Worm (Caenorhabditis elegans): ENCODE measurements around the gene Y110A2AL.10.
A peak's percentile ranks its signal among the peaks of the same experiment; 100 is the strongest.
"Not testable (repeated sequence)": the region's sequence is repeated elsewhere in the genome, so short reads cannot be mapped to it uniquely, and the experiment has no call there.

Y110A2AL.10 gene

DNA sequence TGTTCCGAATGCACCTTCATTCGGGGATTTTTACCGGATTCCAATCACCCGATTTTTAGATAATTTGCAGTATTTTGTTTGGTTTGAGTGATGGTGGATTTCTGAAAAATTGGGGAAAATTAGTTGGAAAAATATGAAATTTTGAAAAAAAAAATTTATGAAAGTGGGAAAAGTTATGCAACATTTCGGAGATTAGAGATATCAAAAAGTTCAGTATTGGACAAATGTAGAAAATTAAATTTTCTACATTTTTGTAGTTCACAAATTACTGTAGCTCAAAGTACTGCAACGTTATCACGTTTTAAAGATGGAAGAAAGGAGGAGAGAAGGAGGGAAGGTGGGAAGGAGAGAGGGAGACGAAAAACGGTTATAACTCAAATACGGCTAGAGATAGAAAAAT lies 19.2 kb downstream of the Y110A2AL.10 start, which contains the start of gene ptc-3:
TSS of gene ptc-3 (minus strand) at position 101 of the 400 bp plus-strand sequence.
- TF ChIP-seq klf-2 (GFP tag; conservative IDR thresholded peaks at IDR 0.05), result no peak
- no peak for TF ChIP-seq cog-1 (tag; optimal IDR thresholded peaks at IDR 0.05)
- no peak for TF ChIP-seq ztf-23 (GFP tag; IDR thresholded peaks at IDR 0.05)
- TF ChIP-seq flt-1 (GFP tag; IDR thresholded peaks at IDR 0.05), result no peak
- TF ChIP-seq T22C8.4 (GFP tag; IDR thresholded peaks at IDR 0.05), result no peak
- TF ChIP-seq tab-1 (GFP tag; IDR thresholded peaks at IDR 0.05), result no peak
- no peak for TF ChIP-seq ztf-29 (GFP tag; IDR thresholded peaks at IDR 0.05)
- TF ChIP-seq med-1 (GFP tag; optimal IDR thresholded peaks at IDR 0.05; ENCODE audit: insufficient read depth), result no peak
- TF ChIP-seq ref-1 (GFP tag; conservative IDR thresholded peaks at IDR 0.05), result no peak

DNA sequence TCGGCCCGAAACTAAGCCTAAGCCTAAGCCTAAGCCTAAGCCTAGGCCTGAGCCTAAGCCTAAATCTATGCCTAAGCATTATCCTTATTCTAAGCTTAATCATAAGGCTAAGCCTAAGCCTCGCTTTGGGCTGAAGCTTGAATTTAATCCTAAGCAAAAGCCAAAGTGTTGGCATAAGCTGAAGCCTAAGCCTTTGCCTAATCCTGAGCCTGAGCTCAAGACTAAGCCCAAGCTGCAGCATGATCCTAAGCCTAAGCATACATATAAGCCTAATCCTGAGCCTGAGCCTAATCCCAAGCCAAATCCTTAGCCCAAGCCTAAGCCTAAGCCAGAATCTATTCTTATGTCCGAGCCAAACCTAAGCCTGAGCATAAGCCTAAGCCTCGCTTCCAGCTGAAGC lies 25.2 kb downstream of the Y110A2AL.10 start:
- TF ChIP-seq T22C8.4 (GFP tag; IDR thresholded peaks at IDR 0.05) (no peak), ztf-29 (GFP tag; IDR thresholded peaks at IDR 0.05) (no peak), klf-2 (GFP tag; conservative IDR thresholded peaks at IDR 0.05) (no peak)

DNA sequence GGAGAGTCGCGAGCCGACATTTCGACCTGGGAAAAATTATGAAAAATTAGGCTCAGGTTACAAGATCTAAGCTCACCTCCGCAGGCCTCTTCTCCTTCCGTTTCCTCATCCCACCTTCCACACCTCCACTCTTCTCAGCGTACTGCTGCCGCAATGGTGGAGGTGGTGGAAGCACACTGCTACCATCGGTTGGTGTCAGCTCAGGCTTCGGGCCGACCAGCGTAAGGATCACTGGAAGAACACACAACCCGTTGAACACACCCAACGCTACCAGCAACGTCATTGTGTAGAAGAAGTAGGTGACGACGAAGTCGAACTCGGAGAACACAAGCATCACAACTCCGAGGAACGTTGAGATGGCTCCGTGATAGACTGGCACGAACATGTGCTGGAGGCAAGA lies 26.0 kb downstream of the Y110A2AL.10 start:
- TF ChIP-seq tab-1 (GFP tag; IDR thresholded peaks at IDR 0.05) (0 out of 2 replicates have a peak, but pooled peaks have one; percentile 13), T22C8.4 (GFP tag; IDR thresholded peaks at IDR 0.05) (no peak)

DNA sequence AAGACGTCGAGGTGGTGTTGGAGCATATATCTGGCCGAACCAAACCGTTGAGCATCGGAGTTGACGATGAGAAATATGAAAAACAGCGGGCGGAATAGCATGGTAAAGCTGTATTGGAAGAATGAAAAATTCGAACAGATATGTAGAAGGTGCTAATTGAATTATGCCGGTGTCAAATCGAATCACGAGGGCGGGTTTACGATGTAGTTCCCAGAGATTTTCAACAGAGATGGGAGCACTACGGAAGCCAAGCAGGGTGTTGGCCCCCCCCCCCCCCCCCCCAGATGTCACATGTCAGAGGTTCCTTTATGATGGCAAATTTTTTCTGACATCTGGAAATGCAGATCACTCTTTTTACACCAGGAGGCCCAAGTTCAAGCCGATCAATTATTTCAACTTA lies 28.6 kb downstream of the Y110A2AL.10 start, which contains the start of gene Y110A2AL.7:
TSS of gene Y110A2AL.7 (minus strand) at position 101 of the 400 bp plus-strand sequence.
- TF ChIP-seq tab-1 (GFP tag; IDR thresholded peaks at IDR 0.05) (no peak), ztf-29 (GFP tag; IDR thresholded peaks at IDR 0.05) (no peak), ref-1 (GFP tag; conservative IDR thresholded peaks at IDR 0.05) (no peak), ztf-23 (GFP tag; IDR thresholded peaks at IDR 0.05) (no peak), T22C8.4 (GFP tag; IDR thresholded peaks at IDR 0.05) (no peak), flt-1 (GFP tag; IDR thresholded peaks at IDR 0.05) (no peak), klf-2 (GFP tag; conservative IDR thresholded peaks at IDR 0.05) (no peak), med-1 (GFP tag; optimal IDR thresholded peaks at IDR 0.05; ENCODE audit: insufficient read depth) (no peak), cog-1 (tag; optimal IDR thresholded peaks at IDR 0.05) (no peak)

DNA sequence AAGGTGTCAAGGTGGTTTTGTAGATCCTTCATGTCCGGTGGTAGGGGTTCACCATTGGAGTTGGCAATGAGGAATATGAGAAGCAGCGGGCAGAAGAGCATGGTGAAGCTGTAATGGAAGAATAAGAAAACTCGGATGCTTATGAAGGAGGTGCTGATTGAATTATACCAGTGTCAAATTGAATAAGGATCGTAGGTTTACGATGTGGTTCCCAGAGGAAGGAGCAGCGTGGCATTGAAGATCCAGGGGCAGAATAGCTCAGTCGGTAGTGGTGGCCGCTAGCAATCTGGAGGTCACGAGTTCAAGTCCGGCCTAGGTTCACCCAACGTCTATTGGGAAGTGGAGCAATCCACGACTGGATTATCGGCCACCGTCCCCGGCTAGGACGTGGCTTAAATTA lies 30.2 kb downstream of the Y110A2AL.10 start, which contains the start of gene Y110A2AL.6:
TSS of gene Y110A2AL.6 (minus strand) at position 101 of the 400 bp plus-strand sequence.
- TF ChIP-seq T22C8.4 (GFP tag; IDR thresholded peaks at IDR 0.05) (no peak), ztf-29 (GFP tag; IDR thresholded peaks at IDR 0.05) (no peak), ztf-23 (GFP tag; IDR thresholded peaks at IDR 0.05) (no peak), cog-1 (tag; optimal IDR thresholded peaks at IDR 0.05) (no peak), med-1 (GFP tag; optimal IDR thresholded peaks at IDR 0.05; ENCODE audit: insufficient read depth) (no peak), tab-1 (GFP tag; IDR thresholded peaks at IDR 0.05) (no peak), flt-1 (GFP tag; IDR thresholded peaks at IDR 0.05) (no peak), klf-2 (GFP tag; conservative IDR thresholded peaks at IDR 0.05) (no peak), ref-1 (GFP tag; conservative IDR thresholded peaks at IDR 0.05) (no peak)

DNA sequence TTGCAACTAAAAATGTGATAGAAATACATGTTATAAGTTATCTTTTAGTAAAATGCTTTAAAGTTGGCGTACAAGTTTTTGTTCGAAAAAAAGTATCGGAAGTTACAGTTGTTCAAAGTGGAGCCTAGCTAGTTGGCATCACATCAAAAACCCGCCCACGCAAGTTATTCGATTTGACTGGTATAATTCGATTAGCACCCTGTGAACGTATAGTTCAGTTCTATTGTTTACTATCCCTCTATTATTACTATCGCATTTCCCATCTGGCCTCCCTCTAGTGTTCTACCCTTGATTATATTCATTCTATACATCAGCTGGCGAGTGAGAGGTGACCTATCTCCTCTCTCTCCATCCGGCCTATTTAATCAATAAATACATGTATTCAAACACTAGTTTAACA lies 32.7 kb downstream of the Y110A2AL.10 start, which contains the start of gene Y110A2AL.4:
TSS of gene Y110A2AL.4 (plus strand) at position 301 of the 400 bp plus-strand sequence.
- not testable (repeated sequence) for TF ChIP-seq med-1 (GFP tag; optimal IDR thresholded peaks at IDR 0.05; ENCODE audit: insufficient read depth); ztf-29 (GFP tag; IDR thresholded peaks at IDR 0.05); cog-1 (tag; optimal IDR thresholded peaks at IDR 0.05)

DNA sequence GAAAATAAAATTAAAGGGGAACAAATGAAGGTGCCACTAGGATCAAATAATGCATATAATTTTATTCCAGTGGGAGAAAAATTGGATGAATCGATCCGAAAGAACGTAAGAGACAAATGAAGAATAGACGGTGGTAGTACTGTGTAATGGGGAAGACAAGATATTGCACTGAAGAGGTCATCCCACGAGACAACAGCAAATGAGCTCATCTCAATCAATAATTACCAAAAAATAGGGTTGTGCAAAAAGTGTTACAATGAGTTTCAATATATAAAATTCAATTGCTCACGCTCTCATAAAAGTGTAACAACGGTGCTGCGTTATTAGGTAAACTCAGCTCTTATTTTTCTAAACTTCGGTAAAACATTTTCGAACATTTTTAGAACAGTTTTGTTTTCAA lies 34.9 kb downstream of the Y110A2AL.10 start, which contains the start of gene K12H6.7:
TSS of gene K12H6.7 (minus strand) at position 101 of the 400 bp plus-strand sequence.
- TF ChIP-seq tab-1 (GFP tag; IDR thresholded peaks at IDR 0.05) (no peak), flt-1 (GFP tag; IDR thresholded peaks at IDR 0.05) (no peak), T22C8.4 (GFP tag; IDR thresholded peaks at IDR 0.05) (no peak), klf-2 (GFP tag; conservative IDR thresholded peaks at IDR 0.05) (no peak), med-1 (GFP tag; optimal IDR thresholded peaks at IDR 0.05; ENCODE audit: insufficient read depth) (no peak), cog-1 (tag; optimal IDR thresholded peaks at IDR 0.05) (no peak), ztf-23 (GFP tag; IDR thresholded peaks at IDR 0.05) (no peak), ref-1 (GFP tag; conservative IDR thresholded peaks at IDR 0.05) (no peak), ztf-29 (GFP tag; IDR thresholded peaks at IDR 0.05) (no peak)

DNA sequence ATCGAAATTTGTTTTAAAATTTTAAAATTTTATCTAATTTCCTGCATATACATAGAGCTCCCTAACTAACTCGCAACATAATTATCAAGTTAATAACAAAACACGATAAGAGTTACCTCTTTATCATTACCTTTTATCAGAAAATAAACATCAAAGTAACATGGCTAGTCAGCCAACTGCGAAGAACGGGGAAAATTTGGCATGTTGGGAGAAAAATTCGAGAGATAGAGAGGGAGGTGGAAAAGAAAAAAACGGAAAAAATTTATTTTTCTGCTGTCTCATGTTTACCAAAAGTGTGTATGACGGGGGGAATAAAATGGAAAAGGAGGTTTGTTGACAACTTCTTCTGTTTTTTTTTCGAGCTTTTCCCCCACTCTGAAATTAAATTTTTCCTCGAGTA lies 37.6 kb downstream of the Y110A2AL.10 start:
- TF ChIP-seq flt-1 (GFP tag; IDR thresholded peaks at IDR 0.05) (no peak), med-1 (GFP tag; optimal IDR thresholded peaks at IDR 0.05; ENCODE audit: insufficient read depth) (no peak), tab-1 (GFP tag; IDR thresholded peaks at IDR 0.05) (no peak), T22C8.4 (GFP tag; IDR thresholded peaks at IDR 0.05) (no peak), cog-1 (tag; optimal IDR thresholded peaks at IDR 0.05) (no peak), ztf-23 (GFP tag; IDR thresholded peaks at IDR 0.05) (no peak), ref-1 (GFP tag; conservative IDR thresholded peaks at IDR 0.05) (no peak), ztf-29 (GFP tag; IDR thresholded peaks at IDR 0.05) (no peak), klf-2 (GFP tag; conservative IDR thresholded peaks at IDR 0.05) (no peak)

DNA sequence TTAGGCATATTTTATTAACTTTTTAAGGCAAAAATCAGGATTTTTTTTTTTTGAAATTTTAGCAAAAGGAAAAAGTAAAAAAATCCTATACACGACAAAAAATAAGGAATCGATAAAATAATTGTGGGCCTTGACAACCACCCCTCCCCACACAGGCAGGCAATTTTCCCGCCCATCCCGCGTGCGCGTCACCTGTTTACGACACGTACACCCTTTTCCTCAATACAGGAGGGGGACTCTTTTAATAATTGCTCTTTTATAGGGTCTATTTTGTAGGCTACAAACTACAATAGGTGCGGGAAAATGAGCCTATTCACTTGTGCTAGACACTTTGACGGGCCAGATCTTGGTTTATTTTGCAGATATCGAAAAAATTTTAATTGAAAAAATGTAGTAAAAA lies 39.2 kb downstream of the Y110A2AL.10 start:
- TF ChIP-seq med-1 (GFP tag; optimal IDR thresholded peaks at IDR 0.05; ENCODE audit: insufficient read depth) (no peak), T22C8.4 (GFP tag; IDR thresholded peaks at IDR 0.05) (no peak), ztf-23 (GFP tag; IDR thresholded peaks at IDR 0.05) (no peak), ref-1 (GFP tag; conservative IDR thresholded peaks at IDR 0.05) (no peak), flt-1 (GFP tag; IDR thresholded peaks at IDR 0.05) (no peak), tab-1 (GFP tag; IDR thresholded peaks at IDR 0.05) (no peak), klf-2 (GFP tag; conservative IDR thresholded peaks at IDR 0.05) (no peak), cog-1 (tag; optimal IDR thresholded peaks at IDR 0.05) (no peak)

DNA sequence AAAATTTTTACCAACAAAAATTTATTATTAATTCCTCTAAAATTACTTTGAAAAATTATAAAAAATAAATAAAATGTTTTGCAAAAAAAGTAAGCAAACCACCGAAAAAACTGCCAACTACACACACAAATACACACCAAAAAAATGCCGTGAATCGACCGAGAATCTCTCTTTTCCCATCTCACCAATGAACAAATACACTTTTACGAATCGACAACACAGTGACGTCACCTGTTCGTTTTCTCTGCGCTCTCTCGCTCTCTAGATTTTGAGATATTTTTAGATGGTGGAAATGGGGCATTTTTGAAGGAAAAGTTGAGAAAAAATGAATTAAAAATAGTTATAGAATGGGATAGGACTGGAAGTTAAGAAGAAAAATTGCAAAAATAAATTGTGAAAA lies 39.6 kb downstream of the Y110A2AL.10 start:
- TF ChIP-seq klf-2 (GFP tag; conservative IDR thresholded peaks at IDR 0.05), result no peak
- no peak for TF ChIP-seq ztf-29 (GFP tag; IDR thresholded peaks at IDR 0.05)
- TF ChIP-seq flt-1 (GFP tag; IDR thresholded peaks at IDR 0.05), result no peak
- no peak for TF ChIP-seq tab-1 (GFP tag; IDR thresholded peaks at IDR 0.05)
- TF ChIP-seq T22C8.4 (GFP tag; IDR thresholded peaks at IDR 0.05), result no peak
- TF ChIP-seq ref-1 (GFP tag; conservative IDR thresholded peaks at IDR 0.05), result no peak
- no peak for TF ChIP-seq med-1 (GFP tag; optimal IDR thresholded peaks at IDR 0.05; ENCODE audit: insufficient read depth)
- TF ChIP-seq ztf-23 (GFP tag; IDR thresholded peaks at IDR 0.05), result no peak
